Fruit fly (Drosophila melanogaster) whole organism, embryonic: ENCODE results near the gene CG7016.

Experiments
- Aef1 ChIP-seq: fragments of 200-800 bp; sonication (Bioruptor generic); IDR thresholded peaks from 3 replicates; pipeline ENCODE4 v1.3.6; 2022; ENCODE audit warnings: missing biosample characterization, missing genetic modification characterization
- Asciz ChIP-seq: fragments of 200-800 bp; sonication (Bioruptor generic); optimal IDR thresholded peaks from 2 replicates; lab custom pipeline; 2017; ENCODE audit warnings: missing biosample characterization, mild to moderate bottlenecking, missing genetic modification characterization, missing genetic modification reagents
- CG11247 ChIP-seq: fragments of 200-800 bp; sonication (Bioruptor generic); IDR thresholded peaks from 2 replicates; pipeline ENCODE4 v1.3.6; 2022; ENCODE audit warnings: missing biosample characterization, missing genetic modification characterization
- CG11398 ChIP-seq: fragments of 200-800 bp; sonication (Bioruptor generic); optimal IDR thresholded peaks from 2 replicates; lab custom pipeline; 2016; ENCODE audit warnings: missing biosample characterization, missing genetic modification characterization
- CG12299 ChIP-seq: fragments of 200-800 bp; sonication (Bioruptor generic); optimal IDR thresholded peaks from 2 replicates; lab custom pipeline; 2018; ENCODE audit warnings: missing biosample characterization, mild to moderate bottlenecking, missing genetic modification characterization
- CG13296 ChIP-seq: fragments of 200-800 bp; sonication (Bioruptor generic); optimal IDR thresholded peaks from 3 replicates; lab custom pipeline; 2018; ENCODE audit warnings: missing biosample characterization, mild to moderate bottlenecking, missing genetic modification characterization
- CG13894 ChIP-seq: fragments of 200-800 bp; sonication (Bioruptor generic); optimal IDR thresholded peaks from 3 replicates; lab custom pipeline; 2018; ENCODE audit warnings: missing biosample characterization, mild to moderate bottlenecking, missing genetic modification characterization, moderate library complexity
- CG14050 ChIP-seq: fragments of 200-800 bp; sonication (Bioruptor generic); IDR thresholded peaks from 3 replicates; pipeline ENCODE4 v1.3.6; 2022; ENCODE audit warnings: missing biosample characterization, missing genetic modification characterization
- CG16779 ChIP-seq: fragments of 200-800 bp; sonication (Bioruptor generic); IDR thresholded peaks from 2 replicates; pipeline ENCODE4 v1.3.6; 2022; ENCODE audit warnings: missing biosample characterization, missing genetic modification characterization
- CG17328 ChIP-seq: fragments of 200-800 bp; sonication (Bioruptor generic); IDR thresholded peaks from 2 replicates; pipeline ENCODE4 v1.3.6; 2022; ENCODE audit warnings: missing biosample characterization, missing genetic modification characterization
- CG18476 ChIP-seq: fragments of 200-800 bp; sonication (Bioruptor generic); optimal IDR thresholded peaks from 2 replicates; lab custom pipeline; 2016; ENCODE audit warnings: missing biosample characterization, mild to moderate bottlenecking, missing genetic modification characterization
- CG3065 ChIP-seq: fragments of 200-800 bp; sonication (Bioruptor generic); optimal IDR thresholded peaks from 2 replicates; lab custom pipeline; 2016; ENCODE audit warnings: missing biosample characterization, missing genetic modification characterization
- CG33557 ChIP-seq: fragments of 200-800 bp; sonication (Bioruptor generic); optimal IDR thresholded peaks from 2 replicates; lab custom pipeline; 2019; ENCODE audit warnings: missing biosample characterization, mild to moderate bottlenecking, missing genetic modification characterization, moderate library complexity
- CG6813 ChIP-seq: fragments of 200-800 bp; sonication (Bioruptor generic); optimal IDR thresholded peaks from 2 replicates; lab custom pipeline; 2017; ENCODE audit warnings: missing biosample characterization, missing genetic modification characterization, mild to moderate bottlenecking, moderate library complexity, missing genetic modification reagents
- CG7556 ChIP-seq: fragments of 200-800 bp; sonication (Bioruptor generic); optimal IDR thresholded peaks from 2 replicates; lab custom pipeline; 2017; ENCODE audit warnings: missing biosample characterization, mild to moderate bottlenecking, missing genetic modification characterization
- CG7839 ChIP-seq: fragments of 200-800 bp; sonication (Bioruptor generic); optimal IDR thresholded peaks from 3 replicates; lab custom pipeline; 2018; ENCODE audit warnings: missing biosample characterization, mild to moderate bottlenecking, missing genetic modification characterization, moderate library complexity
- CHES-1-like ChIP-seq: fragments of 200-800 bp; sonication (Bioruptor generic); optimal IDR thresholded peaks from 2 replicates; lab custom pipeline; 2016; ENCODE audit warnings: missing biosample characterization, missing genetic modification characterization
- CoRest ChIP-seq: fragments of 200-800 bp; sonication (Bioruptor generic); optimal IDR thresholded peaks from 3 replicates; lab custom pipeline; 2018; ENCODE audit warnings: missing biosample characterization, mild to moderate bottlenecking, missing genetic modification characterization, moderate library complexity
- D19A ChIP-seq: fragments of 200-800 bp; optimal IDR thresholded peaks from 3 replicates; lab custom pipeline; 2019; ENCODE audit warnings: missing biosample characterization, mild to moderate bottlenecking, missing genetic modification characterization, moderate library complexity
- Dfd ChIP-seq, 2 experiments: fragments of >200 bp; optimal IDR thresholded peaks; 2 replicates each; lab custom pipeline; 2017; ENCODE audit warnings: missing biosample characterization in 2 of 2, missing genetic modification characterization in 2 of 2
- Fer3 ChIP-seq: fragments of 200-800 bp; sonication (Bioruptor generic); optimal IDR thresholded peaks from 2 replicates; lab custom pipeline; 2018; ENCODE audit warnings: missing biosample characterization, mild to moderate bottlenecking, missing genetic modification characterization, moderate library complexity
- HmgZ ChIP-seq: fragments of 200-800 bp; sonication (Bioruptor generic); optimal IDR thresholded peaks from 2 replicates; lab custom pipeline; 2018; ENCODE audit warnings: missing biosample characterization, mild to moderate bottlenecking, missing genetic modification characterization
- Jarid2 ChIP-seq: fragments of 200-800 bp; sonication (Bioruptor generic); optimal IDR thresholded peaks from 3 replicates; lab custom pipeline; 2017; ENCODE audit warnings: mild to moderate bottlenecking, missing biosample characterization, missing genetic modification reagents, missing genetic modification characterization
- Lpt ChIP-seq: fragments of >200 bp; optimal IDR thresholded peaks from 2 replicates; lab custom pipeline; 2018; ENCODE audit warnings: missing biosample characterization, missing genetic modification characterization
- MTF-1 ChIP-seq: fragments of 200-800 bp; sonication (Bioruptor generic); optimal IDR thresholded peaks from 2 replicates; lab custom pipeline; 2018; ENCODE audit warnings: missing biosample characterization, mild to moderate bottlenecking, missing genetic modification characterization, borderline replicate concordance
- NC2α ChIP-seq: fragments of 200-800 bp; sonication (Bioruptor generic); optimal IDR thresholded peaks from 2 replicates; lab custom pipeline; 2016; ENCODE audit warnings: missing biosample characterization, missing genetic modification characterization
- Rfx ChIP-seq: fragments of 200-800 bp; sonication (Bioruptor generic); IDR thresholded peaks from 2 replicates; pipeline ENCODE4 v1.3.6; 2022; ENCODE audit warnings: missing biosample characterization, missing genetic modification characterization
- Rx ChIP-seq: fragments of 200-800 bp; sonication (Bioruptor generic); IDR thresholded peaks from 2 replicates; pipeline ENCODE4 v1.3.6; 2022; ENCODE audit warnings: missing biosample characterization, missing genetic modification characterization
- Sin3A ChIP-seq: fragments of >200 bp; optimal IDR thresholded peaks from 2 replicates; lab custom pipeline; 2018
- abd-A ChIP-seq: fragments of 200-800 bp; sonication (Bioruptor generic); optimal IDR thresholded peaks from 3 replicates; lab custom pipeline; 2019; ENCODE audit warnings: missing biosample characterization, mild to moderate bottlenecking, missing genetic modification characterization, moderate library complexity
- ap ChIP-seq: fragments of 200-800 bp; sonication (Bioruptor generic); IDR thresholded peaks from 2 replicates; pipeline ENCODE4 v1.3.6; 2022; ENCODE audit warnings: missing biosample characterization, missing genetic modification characterization
- ase ChIP-seq: fragments of 200-800 bp; sonication (Bioruptor generic); IDR thresholded peaks from 3 replicates; pipeline ENCODE4 v1.3.6; 2022; ENCODE audit warnings: missing biosample characterization, missing genetic modification characterization
- bsh ChIP-seq, 2 experiments: fragments of 200-800 bp; sonication (Bioruptor generic); optimal IDR thresholded peaks; 2 replicates each; lab custom pipeline; 2017 to 2018; ENCODE audit warnings: mild to moderate bottlenecking in 2 of 2, missing biosample characterization in 2 of 2, missing genetic modification characterization in 2 of 2, moderate library complexity in 1 of 2
- caup ChIP-seq: fragments of 200-800 bp; sonication (Bioruptor generic); optimal IDR thresholded peaks from 3 replicates; lab custom pipeline; 2017; ENCODE audit warnings: missing biosample characterization, mild to moderate bottlenecking, missing genetic modification characterization, moderate library complexity; ENCODE audit not compliant: severe bottlenecking
- crp ChIP-seq, 2 experiments: fragments of 200-800 bp; sonication (Bioruptor generic); optimal IDR thresholded peaks; 2 replicates in 1 of 2; 3 replicates in 1 of 2; lab custom pipeline; 2017; ENCODE audit warnings: missing biosample characterization in 2 of 2, missing genetic modification characterization in 2 of 2, mild to moderate bottlenecking in 1 of 2, moderate library complexity in 1 of 2
- cwo ChIP-seq: fragments of 200-800 bp; sonication (Bioruptor generic); optimal IDR thresholded peaks from 3 replicates; lab custom pipeline; 2017; ENCODE audit warnings: missing biosample characterization, missing genetic modification characterization, mild to moderate bottlenecking, moderate library complexity, missing genetic modification reagents
- dm ChIP-seq: fragments of 200-800 bp; sonication (Bioruptor generic); optimal IDR thresholded peaks from 3 replicates; lab custom pipeline; 2016; ENCODE audit warnings: missing biosample characterization, missing genetic modification characterization
- dpn ChIP-seq, 2 experiments: fragments of 200-800 bp; sonication (Bioruptor generic); optimal IDR thresholded peaks; 3 replicates each; lab custom pipeline; 2016; ENCODE audit warnings: missing biosample characterization in 2 of 2, missing genetic modification characterization in 2 of 2
- exex ChIP-seq: fragments of 200-800 bp; sonication (Bioruptor generic); optimal IDR thresholded peaks from 4 replicates; lab custom pipeline; 2018; ENCODE audit warnings: missing biosample characterization, mild to moderate bottlenecking, missing genetic modification characterization, moderate library complexity
- hkb ChIP-seq, 2 experiments: fragments of 200-800 bp in 1 of 2; fragments of >200 bp in 1 of 2; sonication (Bioruptor generic) in 1 of 2; IDR thresholded peaks in 1 of 2; optimal IDR thresholded peaks in 1 of 2; 2 replicates each; pipeline versions ENCODE4 v1.3.6 to Lab custom; 2017 to 2022; ENCODE audit warnings: missing biosample characterization in 1 of 2, missing genetic modification characterization in 1 of 2
- nerfin-1 ChIP-seq: fragments of 200-800 bp; sonication (Bioruptor generic); optimal IDR thresholded peaks from 3 replicates; lab custom pipeline; 2019; ENCODE audit warnings: missing biosample characterization, mild to moderate bottlenecking, missing genetic modification characterization, moderate library complexity
- nerfin-2 ChIP-seq: fragments of 200-800 bp; sonication (Bioruptor generic); IDR thresholded peaks from 2 replicates; pipeline ENCODE4 v1.3.6; 2022; ENCODE audit warnings: missing biosample characterization, missing genetic modification characterization; ENCODE audit not compliant: partially characterized antibody
- ranshi ChIP-seq: fragments of 200-800 bp; sonication (Bioruptor generic); IDR thresholded peaks from 2 replicates; pipeline ENCODE4 v1.3.6; 2022; ENCODE audit warnings: missing biosample characterization, missing genetic modification characterization
- salm ChIP-seq: fragments of 200-800 bp; sonication (Bioruptor generic); optimal IDR thresholded peaks from 2 replicates; lab custom pipeline; 2018; ENCODE audit warnings: missing biosample characterization, mild to moderate bottlenecking, missing genetic modification characterization
- schlank ChIP-seq: fragments of 200-800 bp; sonication (Bioruptor generic); optimal IDR thresholded peaks from 2 replicates; lab custom pipeline; 2018; ENCODE audit warnings: missing biosample characterization, mild to moderate bottlenecking, missing genetic modification characterization
- sob ChIP-seq: fragments of 200-800 bp; sonication (Bioruptor generic); IDR thresholded peaks from 2 replicates; pipeline ENCODE4 v1.3.6; 2022; ENCODE audit warnings: missing biosample characterization, missing genetic modification characterization
- zen2 ChIP-seq: fragments of 200-800 bp; sonication (Bioruptor generic); IDR thresholded peaks from 3 replicates; pipeline ENCODE4 v1.3.6; 2022; ENCODE audit warnings: missing biosample characterization, missing genetic modification characterization; ENCODE audit not compliant: partially characterized antibody

The CG7016 gene

dm6 chr3R:24875939-24876842 is 13.5 kb downstream of the CG7016 start, which contains the start of gene CG3744 (continued):
- peak; percentile 86 for TF ChIP-seq CG12299
- no peak for TF ChIP-seq hkb (optimal IDR thresholded peaks at IDR 0.05; lab: Kevin White, UChicago)
- TF ChIP-seq hkb (GFP tag; IDR thresholded peaks at IDR 0.05; lab: Robert Waterston, UW), result peak; percentile 89
- TF ChIP-seq CG16779 (GFP tag; lab: Robert Waterston, UW), result peak; percentile 83
- TF ChIP-seq crp (GFP tag; optimal IDR thresholded peaks at IDR 0.05; lab: Kevin White, UChicago), result no peak
- peak; percentile 92 for TF ChIP-seq Aef1
- TF ChIP-seq CG17328, result peak; percentile 93
- peak; percentile 86 for TF ChIP-seq CG14050
- TF ChIP-seq cwo, result no peak
- TF ChIP-seq CG33557 (GFP tag; lab: Kevin White, UChicago), result peak; percentile 78
- no peak for TF ChIP-seq dm (GFP tag; lab: Kevin White, UChicago)
- TF ChIP-seq CG11247 (GFP tag; lab: Robert Waterston, UW), result peak; percentile 96
- peak; percentile 65 for TF ChIP-seq nerfin-2
- peak; percentile 93 for TF ChIP-seq zen2 (GFP tag; lab: Robert Waterston, UW)
- TF ChIP-seq caup (GFP tag; lab: Kevin White, UChicago), result peak; percentile 93
- peak; percentile 81 for TF ChIP-seq MTF-1 (GFP tag; lab: Kevin White, UChicago)
- peak; percentile 79 for TF ChIP-seq CG6813 (GFP tag; lab: Kevin White, UChicago)
- TF ChIP-seq HmgZ (tag; lab: Kevin White, UChicago), result peak; percentile 73
- peak; percentile 53 for TF ChIP-seq CHES-1-like
- TF ChIP-seq Sin3A (lab: Kevin White, UChicago), result peak; percentile 73
- TF ChIP-seq CG7556 (GFP tag; lab: Kevin White, UChicago), result peak; percentile 86
- peak in 1 of 2 experiments; percentile 71 for TF ChIP-seq Dfd (GFP tag; optimal IDR thresholded peaks at IDR 0.05; lab: Kevin White, UChicago)
- TF ChIP-seq CG11398 (GFP tag; lab: Kevin White, UChicago), result peak; percentile 27
- peak; percentile 95 for TF ChIP-seq ase (GFP tag; lab: Robert Waterston, UW)
- peak; percentile 7 to 86 for TF ChIP-seq bsh (GFP tag; optimal IDR thresholded peaks at IDR 0.05; lab: Kevin White, UChicago)
- TF ChIP-seq CG18476, result peak; percentile 71
- TF ChIP-seq Fer3 (tag; lab: Kevin White, UChicago), result peak; percentile 92
- peak; percentile 80 for TF ChIP-seq nerfin-1 (tag; lab: Kevin White, UChicago)
- peak; percentile 90 for TF ChIP-seq CG13296 (GFP tag; lab: Kevin White, UChicago)
- TF ChIP-seq D19A, result peak; percentile 80
- TF ChIP-seq schlank (tag; lab: Kevin White, UChicago), result peak; percentile 67
- no peak for TF ChIP-seq Asciz (GFP tag; lab: Kevin White, UChicago)
- TF ChIP-seq CG7839 (tag; lab: Kevin White, UChicago), result peak; percentile 92
- TF ChIP-seq exex (tag; lab: Kevin White, UChicago), result no peak
- TF ChIP-seq CG3065 (GFP tag; lab: Kevin White, UChicago), result peak; percentile 76
- peak; percentile 90 for TF ChIP-seq CG13894 (tag; lab: Kevin White, UChicago)
- TF ChIP-seq NC2α (GFP tag; lab: Kevin White, UChicago), result peak; percentile 45
- peak; percentile 96 for TF ChIP-seq sob
- peak; percentile 93 for TF ChIP-seq CoRest (tag; lab: Kevin White, UChicago)
- TF ChIP-seq ap, result peak; percentile 84
- no peak for TF ChIP-seq abd-A (tag; lab: Kevin White, UChicago)
- peak; percentile 90 for TF ChIP-seq Rx
- TF ChIP-seq dpn (GFP tag; optimal IDR thresholded peaks at IDR 0.05; lab: Kevin White, UChicago), result peak; percentile 79 to 94
- peak; percentile 99 for TF ChIP-seq Rfx (GFP tag; lab: Robert Waterston, UW)
- TF ChIP-seq Jarid2 (GFP tag; lab: Kevin White, UChicago), result peak; percentile 55
- peak; percentile 95 for TF ChIP-seq ranshi
- peak; percentile 76 for TF ChIP-seq salm (tag; lab: Kevin White, UChicago)
- TF ChIP-seq Lpt (GFP tag; lab: Kevin White, UChicago), result no peak
